Worm (Caenorhabditis elegans): Measurements from ENCODE around the gene sir-2.2.

The sir-2.2 gene

DNA sequence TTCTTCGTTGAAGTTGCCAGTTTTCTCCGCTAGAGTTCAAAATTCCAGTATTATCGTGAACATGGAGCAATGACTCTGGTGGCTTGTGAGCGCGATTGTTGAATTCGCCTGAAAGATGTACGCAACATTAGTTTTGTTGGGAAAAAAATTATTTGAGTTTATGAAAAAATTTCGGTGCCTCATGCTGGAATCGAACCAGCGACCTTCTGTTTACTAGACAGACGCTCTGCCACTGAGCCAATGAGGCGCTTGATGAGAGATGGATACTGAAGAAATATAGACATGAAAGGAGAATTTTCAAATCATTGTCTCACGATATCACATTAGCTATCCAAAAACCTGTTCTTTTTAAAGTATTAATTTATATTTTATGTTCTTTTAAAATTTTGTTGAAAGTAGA is 44.4 kb upstream of the sir-2.2 start:
- TF ChIP-seq crh-2 (tag; optimal IDR thresholded peaks at IDR 0.05) (peak; percentile 7), nhr-21 (tag; optimal IDR thresholded peaks at IDR 0.05) (peak; percentile 1), gmeb-1 (tag; optimal IDR thresholded peaks at IDR 0.05) (no peak), sma-9 (GFP tag; optimal IDR thresholded peaks at IDR 0.05) (peak; percentile 19), sma-9 (tag; optimal IDR thresholded peaks at IDR 0.05) (no peak)

DNA sequence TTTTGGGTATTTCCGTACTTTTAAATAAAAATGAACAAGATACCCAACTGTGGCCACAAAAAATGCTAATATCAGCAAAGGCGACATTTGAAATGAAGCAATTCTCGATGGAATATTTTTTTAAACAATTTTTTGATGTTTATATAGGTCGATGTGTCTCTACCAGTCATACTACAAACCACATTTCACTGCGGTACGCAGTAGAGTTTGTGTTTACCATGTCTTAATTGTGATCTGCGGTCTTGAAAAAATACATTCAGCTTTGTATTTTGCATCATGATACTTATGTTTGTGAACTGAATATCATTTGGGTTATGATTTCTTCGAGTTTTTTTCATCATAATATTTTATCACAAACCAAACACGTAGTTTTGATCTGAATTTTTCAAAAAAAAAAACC is 43.8 kb upstream of the sir-2.2 start, which contains the start of gene cyp-14A4:
Gene cyp-14A4 (minus strand): TSS at position 107 of the 400 bp plus-strand sequence.
- TF ChIP-seq nhr-6 (tag; optimal IDR thresholded peaks at IDR 0.05): no peak
- no peak for TF ChIP-seq nhr-77 (tag; optimal IDR thresholded peaks at IDR 0.05)
- TF ChIP-seq nhr-11 (tag; optimal IDR thresholded peaks at IDR 0.05): no peak
- TF ChIP-seq lin-11 (tag; optimal IDR thresholded peaks at IDR 0.05): no peak
- TF ChIP-seq mbf-1 (tag; optimal IDR thresholded peaks at IDR 0.05): no peak
- TF ChIP-seq peb-1 (tag; optimal IDR thresholded peaks at IDR 0.05): no peak
- TF ChIP-seq ceh-82 (tag; optimal IDR thresholded peaks at IDR 0.05): no peak
- no peak for TF ChIP-seq sem-4 (tag; optimal IDR thresholded peaks at IDR 0.05)
- TF ChIP-seq nhr-129 (tag; optimal IDR thresholded peaks at IDR 0.05): no peak
- no peak for TF ChIP-seq Y55F3AM.14 (GFP tag; optimal IDR thresholded peaks at IDR 0.05)
- no peak for TF ChIP-seq ZK546.5 (tag; optimal IDR thresholded peaks at IDR 0.05)
- no peak for TF ChIP-seq nhr-10 (tag; optimal IDR thresholded peaks at IDR 0.05)

DNA sequence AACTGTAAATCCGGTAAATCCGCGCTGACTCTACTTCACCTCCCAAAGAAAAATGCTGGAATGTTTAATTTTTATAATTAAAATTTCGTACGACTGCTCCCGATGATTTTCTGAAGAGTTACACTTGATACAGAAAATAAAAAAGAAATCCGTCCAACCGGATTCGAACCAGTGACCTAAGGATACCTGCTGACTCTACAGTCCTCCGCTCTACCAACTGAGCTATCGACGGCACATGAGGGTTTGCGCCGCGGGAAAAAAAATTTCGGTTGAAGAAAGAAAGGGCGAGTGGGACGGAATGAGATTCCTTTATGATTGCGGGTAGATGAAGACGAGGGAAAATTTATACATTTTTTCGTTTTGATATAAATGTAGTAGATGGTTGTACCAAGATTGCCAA is 43.2 kb upstream of the sir-2.2 start:
- TF ChIP-seq lin-13 (GFP tag; optimal IDR thresholded peaks at IDR 0.05) (no peak), unc-39 (tag; optimal IDR thresholded peaks at IDR 0.05) (no peak), nhr-237 (tag; optimal IDR thresholded peaks at IDR 0.05) (no peak), aly-2 (tag; optimal IDR thresholded peaks at IDR 0.05) (no peak), nhr-77 (tag; optimal IDR thresholded peaks at IDR 0.05) (no peak), zag-1 (tag; optimal IDR thresholded peaks at IDR 0.05) (no peak), mab-5 (tag; optimal IDR thresholded peaks at IDR 0.05) (no peak), nhr-129 (tag; optimal IDR thresholded peaks at IDR 0.05) (no peak), F13H6.1 (tag; optimal IDR thresholded peaks at IDR 0.05) (no peak), peb-1 (tag; optimal IDR thresholded peaks at IDR 0.05) (no peak), Y55F3AM.14 (GFP tag; optimal IDR thresholded peaks at IDR 0.05) (no peak)

DNA sequence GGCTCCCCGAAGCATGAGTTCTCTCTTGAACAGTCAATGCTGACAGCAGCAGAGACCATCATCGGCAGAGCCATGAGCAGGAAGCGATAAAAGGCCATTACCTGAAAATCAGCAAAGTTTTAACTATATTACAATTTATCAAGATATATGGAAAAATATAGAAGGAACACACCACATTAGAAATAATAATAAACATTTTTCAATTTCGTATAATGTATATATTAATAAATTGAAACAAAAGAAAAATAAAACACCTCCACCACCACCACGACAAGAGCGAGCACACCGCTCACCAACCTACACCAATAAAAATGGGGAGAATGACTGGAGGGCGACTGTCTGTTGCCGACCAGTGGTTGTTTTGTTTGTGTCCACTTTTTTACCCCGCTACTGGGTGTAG is 41.3 kb upstream of the sir-2.2 start, which contains the start of gene R04D3.2:
Gene R04D3.2 (minus strand): TSS at position 101 of the 400 bp plus-strand sequence.
- TF ChIP-seq nhr-6 (tag; optimal IDR thresholded peaks at IDR 0.05) (no peak), nhr-25 (tag; optimal IDR thresholded peaks at IDR 0.05) (no peak), unc-39 (tag; optimal IDR thresholded peaks at IDR 0.05) (no peak), nhr-12 (tag; optimal IDR thresholded peaks at IDR 0.05) (no peak), lsy-2 (tag; optimal IDR thresholded peaks at IDR 0.05) (no peak), mab-5 (tag; optimal IDR thresholded peaks at IDR 0.05) (no peak), C34F6.9 (tag; optimal IDR thresholded peaks at IDR 0.05) (no peak), ama-1 (optimal IDR thresholded peaks at IDR 0.05) (no peak), crh-2 (tag; optimal IDR thresholded peaks at IDR 0.05) (no peak), nhr-129 (tag; optimal IDR thresholded peaks at IDR 0.05) (no peak), snpc-4 (tag; optimal IDR thresholded peaks at IDR 0.05) (no peak), nhr-237 (tag; optimal IDR thresholded peaks at IDR 0.05) (no peak), blmp-1 (tag; optimal IDR thresholded peaks at IDR 0.05; ENCODE audit: insufficient read depth) (no peak)

DNA sequence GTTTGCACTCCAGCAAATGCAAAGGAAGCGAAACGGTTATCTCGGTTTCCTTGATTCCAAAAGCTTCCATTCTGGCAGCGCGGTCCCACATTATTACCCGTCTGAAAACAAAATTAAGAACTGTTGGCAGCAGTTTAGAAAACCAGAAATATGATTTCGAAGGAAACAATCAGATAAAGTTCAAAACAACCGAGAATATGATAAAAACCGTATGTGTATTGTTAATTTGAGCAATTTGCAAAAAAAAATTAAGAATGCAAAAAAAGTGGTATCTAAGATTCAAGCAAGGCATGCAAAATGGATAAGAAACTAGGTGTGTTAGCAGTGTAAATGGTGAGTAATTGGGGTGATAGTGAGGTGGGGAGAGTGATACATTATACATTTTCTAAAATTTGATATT is 39.2 kb upstream of the sir-2.2 start, which contains the start of gene R04D3.4:
Gene R04D3.4 (minus strand): TSS at position 101 of the 400 bp plus-strand sequence.
- no peak for TF ChIP-seq ceh-82 (tag; optimal IDR thresholded peaks at IDR 0.05)

DNA sequence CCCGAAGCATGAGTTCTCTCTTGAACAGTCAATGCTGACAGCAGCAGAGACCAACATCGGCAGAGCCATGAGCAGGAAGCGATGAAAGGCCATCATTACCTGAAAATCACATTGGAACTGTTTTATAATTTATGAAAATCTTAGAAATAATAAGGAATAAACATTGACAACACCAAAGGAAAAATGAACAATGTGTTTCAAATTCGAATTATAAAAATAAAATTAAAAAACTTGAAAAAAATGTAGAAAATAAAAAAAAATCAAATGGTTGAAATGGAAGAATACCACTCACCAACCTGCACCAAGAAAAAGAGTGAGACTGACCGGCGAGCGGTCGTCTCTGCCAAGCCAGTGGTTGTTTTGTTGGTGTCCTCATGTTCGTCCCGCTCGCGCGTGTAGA is 37.3 kb upstream of the sir-2.2 start, which contains the start of gene R04D3.3:
Gene R04D3.3 (minus strand): TSS at position 101 of the 400 bp plus-strand sequence.
- TF ChIP-seq nhr-23 (tag; optimal IDR thresholded peaks at IDR 0.05) (no peak), aly-2 (tag; optimal IDR thresholded peaks at IDR 0.05) (no peak), unc-39 (tag; optimal IDR thresholded peaks at IDR 0.05) (no peak), sma-3 (GFP tag; optimal IDR thresholded peaks at IDR 0.05) (no peak), dmd-4 (tag; optimal IDR thresholded peaks at IDR 0.05) (no peak), lsy-2 (tag; optimal IDR thresholded peaks at IDR 0.05) (no peak), F13H6.1 (tag; optimal IDR thresholded peaks at IDR 0.05) (no peak), mdl-1 (tag; optimal IDR thresholded peaks at IDR 0.05) (no peak), ztf-11 (tag; optimal IDR thresholded peaks at IDR 0.05) (no peak), nhr-12 (tag; optimal IDR thresholded peaks at IDR 0.05) (no peak), mab-5 (tag; optimal IDR thresholded peaks at IDR 0.05) (no peak), ztf-4 (tag; optimal IDR thresholded peaks at IDR 0.05) (no peak), peb-1 (tag; optimal IDR thresholded peaks at IDR 0.05) (no peak), elt-3 (tag; optimal IDR thresholded peaks at IDR 0.05) (no peak)
